Worm (Caenorhabditis elegans) whole organism, L4 larva: ENCODE measurements around the gene ceh-89.

Experiments used
- R02D3.7 ChIP-seq: fragments of 150-350 bp; sonication (generic microtip); optimal IDR thresholded peaks from 3 replicates; lab custom pipeline; 2014; ENCODE audit warnings: missing biosample characterization, missing genetic modification characterization
- ces-1 ChIP-seq: fragments of 150-350 bp; sonication (generic microtip); optimal IDR thresholded peaks from 4 replicates; lab custom pipeline; 2014; ENCODE audit warnings: missing biosample characterization, missing genetic modification reagents, missing genetic modification characterization
- dve-1 ChIP-seq: sonication (generic microtip); optimal IDR thresholded peaks from 2 replicates; lab custom pipeline; 2017; ENCODE audit warnings: antibody characterized with exemption, mild to moderate bottlenecking, missing genetic modification characterization, missing compliant biosample characterization; ENCODE audit not compliant: insufficient read depth
- egl-27 ChIP-seq: sonication (generic microtip); optimal IDR thresholded peaks from 3 replicates; lab custom pipeline; 2017; ENCODE audit warnings: missing biosample characterization, missing genetic modification reagents, missing genetic modification characterization
- unc-39 ChIP-seq: sonication (generic microtip); optimal IDR thresholded peaks from 2 replicates; lab custom pipeline; 2017; ENCODE audit warnings: missing biosample characterization, missing genetic modification characterization

DNA sequence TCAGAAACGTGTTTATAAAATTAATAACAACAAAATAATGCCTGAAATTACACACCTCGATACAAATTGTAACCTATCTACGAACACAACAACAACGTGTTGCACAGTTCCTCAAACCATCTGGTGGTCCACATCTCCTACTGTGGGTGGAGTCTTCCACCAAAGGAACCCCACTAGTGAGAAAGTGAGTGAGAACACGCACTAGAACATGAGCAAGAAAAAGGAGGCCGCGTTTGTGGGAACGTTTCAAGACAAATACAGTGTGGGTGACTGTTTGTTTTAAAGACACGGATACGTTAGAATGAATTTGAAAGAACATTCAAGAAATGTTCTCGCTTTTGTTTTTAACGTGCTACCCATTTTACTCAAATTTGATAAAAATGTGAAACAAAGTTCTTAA, 44.7 kb downstream of the ceh-89 start, which contains the start of gene ceh-36:
- TF ChIP-seq ces-1 (no peak), unc-39 (no peak), egl-27 (tag; lab: Kevin White, UChicago) (no peak), R02D3.7 (no peak), dve-1 (tag; lab: Kevin White, UChicago) (no peak)
